Worm (Caenorhabditis elegans): Measurements from ENCODE around the gene klf-2.

DNA sequence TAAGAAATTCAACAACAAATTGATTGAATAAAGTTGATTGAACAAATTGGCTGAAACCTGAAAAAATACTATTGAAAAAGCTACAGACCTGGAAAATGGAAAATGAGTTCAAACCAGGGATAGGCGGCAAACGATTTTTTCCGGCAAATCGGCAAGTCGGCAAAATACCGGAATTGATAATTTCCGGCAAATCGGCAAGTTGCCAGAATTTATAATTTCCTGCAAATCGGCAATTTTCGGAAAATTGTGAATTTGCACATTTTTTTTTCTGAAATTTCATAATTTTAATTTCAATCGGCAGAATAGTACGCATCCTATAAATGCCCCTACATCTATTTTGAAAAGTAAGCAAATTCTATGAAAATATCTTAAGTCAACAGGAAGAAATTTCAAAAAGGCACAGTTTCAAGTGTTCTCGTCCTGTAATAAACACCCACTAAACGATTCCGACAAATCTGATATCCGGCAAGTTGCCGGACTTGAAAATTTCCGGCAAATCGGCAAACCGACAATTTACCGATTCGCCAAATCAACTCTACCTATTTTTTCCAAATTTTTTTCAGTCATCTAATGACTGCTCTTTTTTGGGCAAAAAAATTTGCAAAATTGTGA is 31.5 kb downstream of the klf-2 start:
- TF ChIP-seq flt-1 (GFP tag; IDR thresholded peaks at IDR 0.05) (no peak), ref-1 (GFP tag; conservative IDR thresholded peaks at IDR 0.05) (no peak), med-1 (GFP tag; optimal IDR thresholded peaks at IDR 0.05; ENCODE audit: insufficient read depth) (no peak)
